Worm (Caenorhabditis elegans) whole organism, late embryonic: ENCODE results near the gene F19H6.5.

Experiments
- K09A11.1 ChIP-seq: sonication (generic microtip); optimal IDR thresholded peaks from 2 replicates; lab custom pipeline; 2017; ENCODE audit warnings: antibody characterized with exemption, mild to moderate bottlenecking, missing genetic modification characterization, missing compliant biosample characterization; ENCODE audit not compliant: insufficient read depth
- ceh-19 ChIP-seq: fragments of 200-800 bp; sonication (Bioruptor generic); optimal IDR thresholded peaks from 2 replicates; lab custom pipeline; 2018; ENCODE audit warnings: mild to moderate bottlenecking, missing genetic modification characterization, missing compliant biosample characterization
- dmd-4 ChIP-seq: sonication (generic microtip); optimal IDR thresholded peaks from 2 replicates; lab custom pipeline; 2016; ENCODE audit warnings: borderline replicate concordance, missing genetic modification characterization, missing compliant biosample characterization
- ets-4 ChIP-seq: sonication (generic microtip); optimal IDR thresholded peaks from 2 replicates; lab custom pipeline; 2016; ENCODE audit warnings: missing genetic modification characterization, missing compliant biosample characterization
- nhr-11 ChIP-seq: fragments of 150-350 bp; optimal IDR thresholded peaks from 2 replicates; lab custom pipeline; 2014; ENCODE audit warnings: missing biosample characterization, missing genetic modification characterization
- pqm-1 ChIP-seq: sonication (generic microtip); optimal IDR thresholded peaks from 2 replicates; lab custom pipeline; 2016; ENCODE audit warnings: missing genetic modification characterization, missing compliant biosample characterization

DNA sequence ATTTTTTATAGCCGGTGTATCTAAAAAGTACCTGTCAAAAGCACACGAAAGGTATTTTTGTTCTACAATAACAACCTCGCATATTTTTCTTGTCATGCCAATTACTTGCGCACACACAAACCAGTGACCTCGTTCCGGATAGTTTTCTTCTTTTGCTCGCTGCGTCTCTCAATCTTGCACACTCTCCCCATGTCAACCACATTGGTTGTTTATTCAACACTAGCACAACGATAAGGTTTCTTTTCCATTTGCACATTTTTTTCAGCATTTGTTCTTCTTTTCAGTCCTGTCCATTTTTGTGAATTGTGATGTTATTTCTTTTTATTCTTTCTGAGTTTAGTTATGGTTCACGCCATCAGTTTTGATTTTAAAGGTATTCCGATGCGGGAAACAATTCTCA, 14.5 kb downstream of the F19H6.5 start, which contains the start of gene F42F12.3:
- TF ChIP-seq ceh-19 (GFP tag; lab: Kevin White, UChicago) (no peak), K09A11.1 (tag; lab: Kevin White, UChicago) (no peak), dmd-4 (no peak), nhr-11 (no peak), pqm-1 (no peak), ets-4 (tag; lab: Kevin White, UChicago) (no peak)
